Worm (Caenorhabditis elegans) whole organism, late embryonic: ENCODE measurements around the gene T07D4.5.
A peak's percentile ranks its signal among the peaks of the same experiment; 100 is the strongest.

Experiments
- C08G9.2 ChIP-seq: sonication (generic microtip); optimal IDR thresholded peaks from 2 replicates; lab custom pipeline; 2016; ENCODE audit warnings: mild to moderate bottlenecking, missing genetic modification characterization, moderate library complexity, missing compliant biosample characterization
- C38D4.7 ChIP-seq: fragments of 200-800 bp; sonication (Bioruptor generic); optimal IDR thresholded peaks from 2 replicates; lab custom pipeline; 2018; ENCODE audit warnings: mild to moderate bottlenecking, missing genetic modification characterization, moderate library complexity, missing compliant biosample characterization
- F13H6.1 ChIP-seq: sonication (generic microtip); optimal IDR thresholded peaks from 2 replicates; lab custom pipeline; 2016; ENCODE audit warnings: missing genetic modification characterization, missing compliant biosample characterization
- K02D7.2 ChIP-seq: sonication (generic microtip); optimal IDR thresholded peaks from 2 replicates; lab custom pipeline; 2017; ENCODE audit warnings: mild to moderate bottlenecking, missing genetic modification characterization, missing compliant biosample characterization
- K09A11.1 ChIP-seq: sonication (generic microtip); optimal IDR thresholded peaks from 2 replicates; lab custom pipeline; 2017; ENCODE audit warnings: antibody characterized with exemption, mild to moderate bottlenecking, missing genetic modification characterization, missing compliant biosample characterization; ENCODE audit not compliant: insufficient read depth
- T23F11.4 ChIP-seq: fragments of 200-800 bp; sonication (Bioruptor generic); optimal IDR thresholded peaks from 2 replicates; lab custom pipeline; 2018; ENCODE audit warnings: mild to moderate bottlenecking, missing genetic modification characterization, missing compliant biosample characterization
- Y22D7AL.16 ChIP-seq: sonication (generic microtip); optimal IDR thresholded peaks from 2 replicates; lab custom pipeline; 2016; ENCODE audit warnings: missing genetic modification characterization, missing compliant biosample characterization
- ahr-1 ChIP-seq: sonication (generic microtip); optimal IDR thresholded peaks from 2 replicates; lab custom pipeline; 2016; ENCODE audit warnings: missing genetic modification characterization, missing compliant biosample characterization
- ceh-18 ChIP-seq: sonication (generic microtip); optimal IDR thresholded peaks from 2 replicates; lab custom pipeline; 2016; ENCODE audit warnings: missing genetic modification characterization, missing compliant biosample characterization
- ceh-22 ChIP-seq: sonication (generic microtip); optimal IDR thresholded peaks from 2 replicates; lab custom pipeline; 2017; ENCODE audit warnings: missing biosample characterization, missing genetic modification characterization
- ceh-24 ChIP-seq: sonication (generic microtip); optimal IDR thresholded peaks from 2 replicates; lab custom pipeline; 2016; ENCODE audit warnings: mild to moderate bottlenecking, missing genetic modification characterization, missing compliant biosample characterization
- ceh-45 ChIP-seq: fragments of 200-800 bp; sonication (Bioruptor generic); IDR thresholded peaks from 2 replicates; pipeline ENCODE4 v1.3.6; 2022; ENCODE audit warnings: missing genetic modification reagents, missing genetic modification characterization, missing compliant biosample characterization
- ceh-6 ChIP-seq: fragments of 200-800 bp; sonication (Bioruptor generic); optimal IDR thresholded peaks from 2 replicates; lab custom pipeline; 2018; ENCODE audit warnings: mild to moderate bottlenecking, missing genetic modification characterization, missing compliant biosample characterization
- ceh-9 ChIP-seq: sonication (generic microtip); optimal IDR thresholded peaks from 2 replicates; lab custom pipeline; 2016; ENCODE audit warnings: mild to moderate bottlenecking, missing genetic modification characterization, inconsistent platforms, missing compliant biosample characterization
- che-1 ChIP-seq: sonication (generic microtip); optimal IDR thresholded peaks from 2 replicates; lab custom pipeline; 2016; ENCODE audit warnings: mild to moderate bottlenecking, missing genetic modification characterization, missing compliant biosample characterization
- dmd-4 ChIP-seq: sonication (generic microtip); optimal IDR thresholded peaks from 2 replicates; lab custom pipeline; 2016; ENCODE audit warnings: borderline replicate concordance, missing genetic modification characterization, missing compliant biosample characterization
- dve-1 ChIP-seq: sonication (generic microtip); optimal IDR thresholded peaks from 2 replicates; lab custom pipeline; 2017; ENCODE audit warnings: antibody characterized with exemption, mild to moderate bottlenecking, missing genetic modification characterization, missing compliant biosample characterization
- elt-2 ChIP-seq: sonication (generic microtip); optimal IDR thresholded peaks from 2 replicates; lab custom pipeline; 2016; ENCODE audit warnings: missing genetic modification reagents, missing genetic modification characterization, missing compliant biosample characterization
- elt-4 ChIP-seq: sonication (generic microtip); optimal IDR thresholded peaks from 2 replicates; lab custom pipeline; 2016; ENCODE audit warnings: missing genetic modification characterization, missing compliant biosample characterization
- ets-4 ChIP-seq: sonication (generic microtip); optimal IDR thresholded peaks from 2 replicates; lab custom pipeline; 2016; ENCODE audit warnings: missing genetic modification characterization, missing compliant biosample characterization
- eyg-1 ChIP-seq: sonication (generic microtip); optimal IDR thresholded peaks from 2 replicates; lab custom pipeline; 2016; ENCODE audit warnings: missing genotype, missing genetic modification characterization, missing compliant biosample characterization
- fax-1 ChIP-seq: sonication (generic microtip); optimal IDR thresholded peaks from 2 replicates; lab custom pipeline; 2016; ENCODE audit warnings: missing genotype, missing genetic modification characterization, missing compliant biosample characterization
- fkh-10 ChIP-seq: fragments of 150-350 bp; optimal IDR thresholded peaks from 2 replicates; lab custom pipeline; 2014; ENCODE audit warnings: missing biosample characterization, missing genetic modification reagents, missing genetic modification characterization
- fkh-6 ChIP-seq: sonication (generic microtip); optimal IDR thresholded peaks from 2 replicates; lab custom pipeline; 2016; ENCODE audit warnings: missing genetic modification characterization, missing compliant biosample characterization
- gmeb-2 ChIP-seq: sonication (generic microtip); optimal IDR thresholded peaks from 2 replicates; lab custom pipeline; 2016; ENCODE audit warnings: missing genetic modification characterization, inconsistent platforms, missing compliant biosample characterization
- hlh-13 ChIP-seq: fragments of 200-800 bp; sonication (Bioruptor generic); optimal IDR thresholded peaks from 2 replicates; lab custom pipeline; 2018; ENCODE audit warnings: mild to moderate bottlenecking, missing genetic modification characterization, missing compliant biosample characterization
- hlh-30 ChIP-seq: sonication (generic microtip); optimal IDR thresholded peaks from 2 replicates; lab custom pipeline; 2017; ENCODE audit warnings: antibody characterized with exemption, missing genetic modification characterization, missing compliant biosample characterization; ENCODE audit not compliant: insufficient read depth
- hlh-6 ChIP-seq: sonication (generic microtip); optimal IDR thresholded peaks from 2 replicates; lab custom pipeline; 2016; ENCODE audit warnings: missing genotype, missing genetic modification characterization, missing compliant biosample characterization
- madf-2 ChIP-seq: sonication (generic microtip); optimal IDR thresholded peaks from 2 replicates; lab custom pipeline; 2017; ENCODE audit warnings: missing genetic modification characterization, missing compliant biosample characterization
- mec-3 ChIP-seq: sonication (generic microtip); optimal IDR thresholded peaks from 2 replicates; lab custom pipeline; 2016; ENCODE audit warnings: borderline replicate concordance, missing genetic modification characterization, missing compliant biosample characterization
- nhr-232 ChIP-seq: sonication (generic microtip); optimal IDR thresholded peaks from 2 replicates; lab custom pipeline; 2016; ENCODE audit warnings: missing genetic modification characterization, missing compliant biosample characterization
- pag-3 ChIP-seq: sonication (generic microtip); optimal IDR thresholded peaks from 2 replicates; lab custom pipeline; 2016; ENCODE audit warnings: missing compliant biosample characterization, missing genetic modification characterization, borderline replicate concordance
- pax-1 ChIP-seq: fragments of 150-350 bp; optimal IDR thresholded peaks from 2 replicates; lab custom pipeline; 2014; ENCODE audit warnings: missing biosample characterization, missing genetic modification characterization
- pha-4 ChIP-seq: fragments of 150-350 bp; optimal IDR thresholded peaks from 2 replicates; lab custom pipeline; 2018; ENCODE audit warnings: missing biosample characterization, missing genetic modification reagents, missing genetic modification characterization
- ref-2 ChIP-seq: sonication (generic microtip); optimal IDR thresholded peaks from 2 replicates; lab custom pipeline; 2016; ENCODE audit warnings: missing genetic modification characterization, missing compliant biosample characterization
- rnt-1 ChIP-seq: sonication (generic microtip); optimal IDR thresholded peaks from 2 replicates; lab custom pipeline; 2016; ENCODE audit warnings: missing genetic modification characterization, missing compliant biosample characterization
- sox-2 ChIP-seq: fragments of 200-800 bp; sonication (Bioruptor generic); IDR thresholded peaks from 2 replicates; pipeline ENCODE4 v1.3.6; 2022; ENCODE audit warnings: missing genetic modification reagents, missing genetic modification characterization, missing compliant biosample characterization
- sox-4 ChIP-seq: sonication (generic microtip); optimal IDR thresholded peaks from 2 replicates; lab custom pipeline; 2017; ENCODE audit warnings: mild to moderate bottlenecking, missing genetic modification characterization, inconsistent platforms, missing compliant biosample characterization
- tbx-2 ChIP-seq: sonication (generic microtip); optimal IDR thresholded peaks from 2 replicates; lab custom pipeline; 2016; ENCODE audit warnings: missing genetic modification characterization, missing compliant biosample characterization
- tbx-7 ChIP-seq: sonication (generic microtip); optimal IDR thresholded peaks from 2 replicates; lab custom pipeline; 2016; ENCODE audit warnings: missing genotype, missing genetic modification characterization, missing compliant biosample characterization
- unc-55 ChIP-seq: sonication (generic microtip); optimal IDR thresholded peaks from 2 replicates; lab custom pipeline; 2017; ENCODE audit warnings: missing biosample characterization, missing genetic modification reagents, missing genetic modification characterization
- unc-86 ChIP-seq: sonication (generic microtip); optimal IDR thresholded peaks from 2 replicates; lab custom pipeline; 2016; ENCODE audit warnings: missing genetic modification characterization, missing compliant biosample characterization
- zip-5 ChIP-seq: sonication (generic microtip); optimal IDR thresholded peaks from 2 replicates; lab custom pipeline; 2016; ENCODE audit warnings: missing genetic modification characterization, missing compliant biosample characterization
- ztf-16 ChIP-seq: sonication (generic microtip); optimal IDR thresholded peaks from 2 replicates; lab custom pipeline; 2017; ENCODE audit warnings: missing genetic modification characterization, missing compliant biosample characterization

Gene T07D4.5

DNA sequence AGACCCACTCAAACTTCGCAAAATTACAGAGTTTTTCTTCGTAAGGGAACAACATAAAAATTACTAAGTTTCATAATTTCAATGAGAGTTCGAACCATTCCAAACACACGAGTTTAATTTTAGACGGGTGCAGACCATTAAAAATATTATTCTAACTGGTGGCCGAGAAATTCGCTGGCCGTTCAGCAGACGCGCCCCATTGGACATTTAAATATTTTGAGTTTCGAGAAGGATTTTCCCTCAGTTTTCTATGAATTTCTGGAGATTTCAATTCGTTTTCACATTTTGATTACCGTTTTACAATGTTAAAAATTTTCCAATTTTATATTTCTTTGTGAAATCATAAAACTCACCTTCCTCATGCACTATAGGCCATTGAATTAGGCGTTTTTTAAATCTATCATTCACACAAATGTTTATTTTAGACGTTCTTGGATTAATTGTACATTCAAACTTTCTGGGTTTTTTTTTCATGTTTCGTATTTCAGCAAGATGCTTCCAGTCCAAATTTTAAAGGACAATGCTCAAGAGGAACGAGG lies 43.2 kb upstream of the T07D4.5 start, which contains the start of gene cct-2 (continued):
- TF ChIP-seq ceh-9 (tag; lab: Kevin White, UChicago), result no peak
- peak; percentile 35 for TF ChIP-seq ceh-18
- no peak for TF ChIP-seq dve-1 (tag; lab: Kevin White, UChicago)
- no peak for TF ChIP-seq elt-4 (tag; lab: Kevin White, UChicago)
- peak; percentile 70 for TF ChIP-seq C08G9.2
- TF ChIP-seq gmeb-2 (tag; lab: Kevin White, UChicago), result no peak
- TF ChIP-seq C38D4.7, result no peak
- TF ChIP-seq mec-3 (tag; lab: Kevin White, UChicago), result no peak
- no peak for TF ChIP-seq che-1
- TF ChIP-seq fkh-6 (tag; lab: Kevin White, UChicago), result peak; percentile 26
- no peak for TF ChIP-seq ceh-45 (GFP tag; lab: Robert Waterston, UW)
- TF ChIP-seq fax-1 (tag; lab: Kevin White, UChicago), result no peak
- TF ChIP-seq ets-4 (tag; lab: Kevin White, UChicago), result peak; percentile 59
- TF ChIP-seq nhr-232 (tag; lab: Kevin White, UChicago), result no peak
- no peak for TF ChIP-seq ahr-1
- peak; percentile 2 for TF ChIP-seq ztf-16 (tag; lab: Kevin White, UChicago)
- TF ChIP-seq pax-1 (tag; lab: Kevin White, UChicago), result no peak
- TF ChIP-seq unc-86 (tag; lab: Kevin White, UChicago), result no peak
- TF ChIP-seq pha-4 (tag; lab: Kevin White, UChicago), result no peak
- no peak for TF ChIP-seq ceh-6 (GFP tag; lab: Kevin White, UChicago)
- TF ChIP-seq rnt-1 (tag; lab: Kevin White, UChicago), result peak; percentile 38
- peak; percentile 17 for TF ChIP-seq elt-2 (tag; lab: Kevin White, UChicago)
- no peak for TF ChIP-seq T23F11.4
- TF ChIP-seq tbx-2 (tag; lab: Kevin White, UChicago), result peak; percentile 63

DNA sequence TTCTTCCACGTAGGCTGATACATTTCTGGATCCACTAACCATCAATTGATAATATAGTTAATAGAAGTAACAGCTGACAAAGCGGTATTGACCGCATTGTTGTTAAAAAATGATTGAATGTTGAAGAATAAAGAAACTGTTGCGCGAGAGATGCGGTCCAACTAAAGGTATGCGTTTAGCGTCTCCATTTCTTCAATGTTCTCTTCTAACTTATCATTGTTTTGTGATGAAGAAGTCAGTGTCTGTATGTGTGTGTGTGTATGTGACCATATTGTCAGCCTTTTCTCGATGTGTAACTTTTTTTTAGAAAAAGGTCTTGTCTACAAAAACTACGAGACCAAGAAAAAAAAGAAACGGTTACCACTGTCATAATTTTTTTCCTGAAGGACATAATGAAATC lies 42.3 kb upstream of the T07D4.5 start, which contains the start of gene B0457.2:
Gene B0457.2, minus strand, starts transcription at position 101 of the 400 bp plus-strand sequence.
- TF ChIP-seq F13H6.1 (tag; lab: Kevin White, UChicago), result no peak
- no peak for TF ChIP-seq madf-2 (tag; lab: Kevin White, UChicago)
- no peak for TF ChIP-seq pha-4 (tag; lab: Kevin White, UChicago)
- no peak for TF ChIP-seq ceh-22 (tag; lab: Kevin White, UChicago)
- TF ChIP-seq Y22D7AL.16 (tag; lab: Kevin White, UChicago), result no peak
- TF ChIP-seq ceh-18, result no peak
- no peak for TF ChIP-seq fkh-10 (GFP tag; lab: Kevin White, UChicago)
- no peak for TF ChIP-seq C08G9.2
- TF ChIP-seq hlh-6, result no peak
- TF ChIP-seq elt-2 (tag; lab: Kevin White, UChicago), result no peak
- no peak for TF ChIP-seq zip-5 (tag; lab: Kevin White, UChicago)
- TF ChIP-seq pag-3 (tag; lab: Kevin White, UChicago), result no peak
- no peak for TF ChIP-seq hlh-13

DNA sequence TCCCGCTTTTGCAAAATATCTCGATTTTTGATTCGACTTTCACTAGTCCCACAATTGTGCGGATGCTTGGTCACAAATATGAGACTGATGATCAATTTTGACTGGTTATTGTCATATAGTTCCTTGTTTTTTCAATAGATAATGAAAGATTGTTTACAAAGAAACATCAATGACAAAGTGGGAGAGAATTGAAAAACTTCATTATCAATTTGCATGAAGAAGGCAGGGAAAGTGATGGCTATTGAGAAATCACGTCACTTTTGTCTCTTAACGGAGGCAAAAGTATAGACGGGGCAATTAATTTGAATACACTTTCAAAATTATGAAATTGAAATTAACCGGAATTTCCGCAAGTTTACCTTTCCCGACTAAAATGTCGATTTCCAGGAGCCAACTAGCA lies 39.1 kb upstream of the T07D4.5 start:
- TF ChIP-seq K02D7.2 (tag; lab: Kevin White, UChicago) (no peak), dmd-4 (tag; lab: Kevin White, UChicago) (no peak), ceh-18 (no peak), tbx-7 (tag; lab: Kevin White, UChicago) (no peak), sox-4 (tag; lab: Kevin White, UChicago) (no peak), K09A11.1 (no peak), ref-2 (tag; lab: Kevin White, UChicago) (no peak), sox-2 (GFP tag; lab: Robert Waterston, UW) (no peak), ceh-22 (tag; lab: Kevin White, UChicago) (no peak), ceh-45 (GFP tag; lab: Robert Waterston, UW) (no peak), rnt-1 (tag; lab: Kevin White, UChicago) (no peak), unc-55 (GFP tag; lab: Kevin White, UChicago) (no peak), madf-2 (tag; lab: Kevin White, UChicago) (no peak), hlh-30 (no peak), ceh-24 (no peak), ets-4 (tag; lab: Kevin White, UChicago) (no peak), tbx-2 (tag; lab: Kevin White, UChicago) (no peak), dve-1 (tag; lab: Kevin White, UChicago) (no peak), ceh-6 (GFP tag; lab: Kevin White, UChicago) (no peak), eyg-1 (tag; lab: Kevin White, UChicago) (no peak)
